Fruit fly (Drosophila melanogaster): Measurements from ENCODE around the gene SmydA-9.
A peak's percentile ranks its signal among the peaks of the same experiment; 100 is the strongest.

DNA sequence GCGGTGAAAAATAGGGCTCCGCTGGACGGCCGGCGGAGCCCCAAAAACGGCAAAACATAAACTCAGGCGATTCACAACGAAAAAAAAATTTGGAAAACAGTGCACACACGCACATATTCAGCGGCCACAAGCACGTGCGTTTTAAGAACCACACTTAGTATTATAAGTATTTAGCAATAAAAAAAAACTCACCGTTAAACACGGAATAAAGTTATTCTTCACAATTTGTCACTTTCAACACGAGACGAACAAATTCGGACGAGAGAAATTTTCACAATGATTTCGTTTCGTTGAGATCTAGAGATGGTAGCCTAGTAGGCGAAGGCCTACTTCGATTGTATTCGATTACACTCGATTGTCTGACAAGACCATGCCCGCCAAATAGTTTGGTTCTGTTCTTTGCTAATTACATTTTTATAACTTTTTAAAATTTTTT is 54.3 kb downstream of the SmydA-9 start, which contains the start of gene His3.3B:
- TF ChIP-seq CG8478 (optimal IDR thresholded peaks at IDR 0.05) = no peak
- peak in 1 of 2 experiments; percentile 32 for TF ChIP-seq CTCF (optimal IDR thresholded peaks at IDR 0.05)

All from S2 (cell line).